Worm (Caenorhabditis elegans) whole organism, L4 larva: ENCODE measurements around the gene algn-5.

ENCODE experiments used
- F10B5.3 ChIP-seq: sonication (generic microtip); optimal IDR thresholded peaks from 2 replicates; lab custom pipeline; 2016; ENCODE audit warnings: mild to moderate bottlenecking, missing genetic modification characterization, missing compliant biosample characterization
- T20F7.1 ChIP-seq: fragments of 200-800 bp; sonication (Bioruptor generic); optimal IDR thresholded peaks from 2 replicates; lab custom pipeline; 2018; ENCODE audit warnings: mild to moderate bottlenecking, missing genetic modification characterization, missing compliant biosample characterization
- Y75B8A.6 ChIP-seq: fragments of 200-800 bp; sonication (Bioruptor generic); IDR thresholded peaks from 2 replicates; pipeline ENCODE4 v1.3.6; 2022; ENCODE audit warnings: missing genetic modification reagents, missing genetic modification characterization, missing compliant biosample characterization
- ZK546.5 ChIP-seq, 2 experiments: sonication (generic microtip); optimal IDR thresholded peaks; 2 replicates each; lab custom pipeline; 2017; ENCODE audit warnings: missing biosample characterization in 2 of 2, missing genetic modification characterization in 2 of 2
- aly-2 ChIP-seq: sonication (generic microtip); optimal IDR thresholded peaks from 2 replicates; lab custom pipeline; 2018; ENCODE audit warnings: missing biosample characterization, missing genetic modification characterization
- ama-1 ChIP-seq: fragments of 150-350 bp; optimal IDR thresholded peaks from 2 replicates; lab custom pipeline; 2014; ENCODE audit warnings: inconsistent platforms, mixed read lengths
- arid-1 ChIP-seq: fragments of 200-800 bp; sonication (Bioruptor generic); conservative IDR thresholded peaks from 2 replicates; pipeline ENCODE4 v1.3.6; 2022; ENCODE audit warnings: missing genetic modification reagents, missing genetic modification characterization, missing compliant biosample characterization
- ceh-20 ChIP-seq: fragments of 200-800 bp; sonication (Bioruptor generic); IDR thresholded peaks from 2 replicates; pipeline ENCODE4 v1.3.6; 2022; ENCODE audit warnings: missing genetic modification reagents, missing genetic modification characterization, missing compliant biosample characterization
- ceh-32 ChIP-seq: sonication (generic microtip); optimal IDR thresholded peaks from 2 replicates; lab custom pipeline; 2016; ENCODE audit warnings: mild to moderate bottlenecking, missing genetic modification characterization, missing compliant biosample characterization; ENCODE audit not compliant: poor library complexity
- ctbp-1 ChIP-seq: fragments of 200-800 bp; sonication (Bioruptor generic); IDR thresholded peaks from 2 replicates; pipeline ENCODE4 v1.3.6; 2022; ENCODE audit warnings: missing genetic modification reagents, missing genetic modification characterization, missing compliant biosample characterization
- daf-16 ChIP-seq, 3 experiments: sonication (generic microtip); optimal IDR thresholded peaks; 2 replicates each; lab custom pipeline; 2016 to 2017; ENCODE audit warnings: missing genetic modification characterization in 3 of 3, missing genetic modification reagents in 3 of 3, mild to moderate bottlenecking in 2 of 3, missing compliant biosample characterization in 2 of 3, missing biosample characterization in 1 of 3, moderate library complexity in 1 of 3
- duxl-1 ChIP-seq: sonication (generic microtip); optimal IDR thresholded peaks from 2 replicates; lab custom pipeline; 2016; ENCODE audit warnings: mild to moderate bottlenecking, missing genetic modification characterization, moderate library complexity, missing compliant biosample characterization; ENCODE audit not compliant: poor library complexity
- egl-27 ChIP-seq: sonication (generic microtip); optimal IDR thresholded peaks from 3 replicates; lab custom pipeline; 2017; ENCODE audit warnings: missing biosample characterization, missing genetic modification reagents, missing genetic modification characterization
- hif-1 ChIP-seq, 2 experiments: sonication (generic microtip); optimal IDR thresholded peaks; 2 replicates each; lab custom pipeline; 2016 to 2017; ENCODE audit warnings: missing compliant biosample characterization in 2 of 2, missing genetic modification characterization in 2 of 2, missing genetic modification reagents in 2 of 2, missing genotype in 2 of 2, mild to moderate bottlenecking in 1 of 2
- hlh-11 ChIP-seq: fragments of 200-800 bp; sonication (Bioruptor generic); optimal IDR thresholded peaks from 2 replicates; lab custom pipeline; 2018; ENCODE audit warnings: mild to moderate bottlenecking, missing genetic modification characterization, missing compliant biosample characterization
- hlh-30 ChIP-seq: sonication (generic microtip); optimal IDR thresholded peaks from 2 replicates; lab custom pipeline; 2017; ENCODE audit warnings: antibody characterized with exemption, mild to moderate bottlenecking, missing genetic modification characterization, missing compliant biosample characterization; ENCODE audit not compliant: insufficient read depth
- lin-15B ChIP-seq: fragments of 150-350 bp; sonication (generic microtip); optimal IDR thresholded peaks from 3 replicates; lab custom pipeline; 2014; ENCODE audit warnings: missing biosample characterization, missing genetic modification characterization
- lin-29 ChIP-seq: fragments of 200-800 bp; sonication (Bioruptor generic); IDR thresholded peaks from 2 replicates; pipeline ENCODE4 v1.3.6; 2022; ENCODE audit warnings: missing genetic modification reagents, missing genetic modification characterization, missing compliant biosample characterization
- lin-38 ChIP-seq: fragments of 200-800 bp; sonication (Bioruptor generic); IDR thresholded peaks from 2 replicates; pipeline ENCODE4 v1.3.6; 2022; ENCODE audit warnings: missing genetic modification reagents, missing genetic modification characterization, missing compliant biosample characterization
- lsy-2 ChIP-seq, 2 experiments: fragments of 150-350 bp in 1 of 2; sonication (generic microtip) in 1 of 2; optimal IDR thresholded peaks; 2 replicates each; lab custom pipeline; 2014 to 2017; ENCODE audit warnings: missing biosample characterization in 2 of 2, missing genetic modification characterization in 2 of 2
- madf-5 ChIP-seq, 2 experiments: fragments of 200-800 bp; sonication (Bioruptor generic); IDR thresholded peaks; 2 replicates each; pipeline ENCODE4 v1.3.6; 2022; ENCODE audit warnings: missing compliant biosample characterization in 2 of 2, missing genetic modification characterization in 2 of 2
- madf-9 ChIP-seq: fragments of 200-800 bp; sonication (Bioruptor generic); conservative IDR thresholded peaks from 2 replicates; pipeline ENCODE4 v1.3.6; 2022; ENCODE audit warnings: missing genetic modification reagents, missing genetic modification characterization, missing compliant biosample characterization
- nhr-11 ChIP-seq: fragments of 150-350 bp; optimal IDR thresholded peaks from 2 replicates; lab custom pipeline; 2014; ENCODE audit warnings: missing biosample characterization, missing genetic modification characterization
- nhr-28 ChIP-seq: fragments of 150-350 bp; optimal IDR thresholded peaks from 2 replicates; lab custom pipeline; 2014; ENCODE audit warnings: missing biosample characterization, missing genetic modification characterization
- nhr-77 ChIP-seq: fragments of 150-350 bp; optimal IDR thresholded peaks from 2 replicates; lab custom pipeline; 2014; ENCODE audit warnings: missing biosample characterization, missing genetic modification characterization
- pha-4 ChIP-seq, 2 experiments: fragments of 150-350 bp in 1 of 2; fragments of 200-800 bp in 1 of 2; sonication (Bioruptor generic) in 1 of 2; IDR thresholded peaks in 1 of 2; optimal IDR thresholded peaks in 1 of 2; 2 replicates each; pipeline versions ENCODE4 v1.3.6 to Lab custom; 2014 to 2022; ENCODE audit warnings: missing genetic modification characterization in 2 of 2, missing genetic modification reagents in 2 of 2, missing biosample characterization in 1 of 2, missing compliant biosample characterization in 1 of 2
- sdz-12 ChIP-seq: fragments of 200-800 bp; sonication (Bioruptor generic); optimal IDR thresholded peaks from 2 replicates; lab custom pipeline; 2018; ENCODE audit warnings: mild to moderate bottlenecking, missing genetic modification characterization, missing compliant biosample characterization
- set-16 ChIP-seq: fragments of 200-800 bp; sonication (Bioruptor generic); IDR thresholded peaks from 2 replicates; pipeline ENCODE4 v1.3.6; 2022; ENCODE audit warnings: missing genetic modification reagents, missing genetic modification characterization, missing compliant biosample characterization
- skn-1 ChIP-seq: fragments of 150-350 bp; optimal IDR thresholded peaks from 2 replicates; lab custom pipeline; 2014; ENCODE audit warnings: missing biosample characterization, missing genetic modification characterization
- tra-1 ChIP-seq: fragments of 200-800 bp; sonication (Bioruptor generic); IDR thresholded peaks from 2 replicates; pipeline ENCODE4 v1.3.6; 2022; ENCODE audit warnings: missing genetic modification reagents, missing genetic modification characterization, missing compliant biosample characterization
- unc-62 ChIP-seq, 3 experiments: fragments of 150-350 bp in 1 of 3; sonication (generic microtip); optimal IDR thresholded peaks in 2 of 3; peaks in 1 of 3; 1 replicate in 1 of 3; 2 replicates in 2 of 3; lab custom pipeline; 2014 to 2017; ENCODE audit warnings: missing biosample characterization in 3 of 3, missing genetic modification characterization in 3 of 3, missing genetic modification reagents in 3 of 3, missing genotype in 1 of 3
- vab-7 ChIP-seq: fragments of 200-800 bp; sonication (Bioruptor generic); IDR thresholded peaks from 2 replicates; pipeline ENCODE4 v1.3.6; 2022; ENCODE audit warnings: missing genetic modification reagents, missing genetic modification characterization, missing compliant biosample characterization
- zag-1 ChIP-seq: fragments of 150-350 bp; optimal IDR thresholded peaks from 2 replicates; lab custom pipeline; 2014; ENCODE audit warnings: missing biosample characterization, missing genetic modification characterization
- zfp-3 ChIP-seq: fragments of 200-800 bp; sonication (Bioruptor generic); conservative IDR thresholded peaks from 2 replicates; pipeline ENCODE4 v1.3.6; 2022; ENCODE audit warnings: missing genetic modification reagents, missing genetic modification characterization, missing compliant biosample characterization
- zip-11 ChIP-seq: fragments of 200-800 bp; sonication (Bioruptor generic); IDR thresholded peaks from 2 replicates; pipeline ENCODE4 v1.3.6; 2022; ENCODE audit warnings: missing genetic modification characterization, missing compliant biosample characterization
- ztf-7 ChIP-seq: fragments of 150-350 bp; optimal IDR thresholded peaks from 2 replicates; lab custom pipeline; 2014; ENCODE audit warnings: missing biosample characterization, missing genetic modification characterization

Gene algn-5

DNA sequence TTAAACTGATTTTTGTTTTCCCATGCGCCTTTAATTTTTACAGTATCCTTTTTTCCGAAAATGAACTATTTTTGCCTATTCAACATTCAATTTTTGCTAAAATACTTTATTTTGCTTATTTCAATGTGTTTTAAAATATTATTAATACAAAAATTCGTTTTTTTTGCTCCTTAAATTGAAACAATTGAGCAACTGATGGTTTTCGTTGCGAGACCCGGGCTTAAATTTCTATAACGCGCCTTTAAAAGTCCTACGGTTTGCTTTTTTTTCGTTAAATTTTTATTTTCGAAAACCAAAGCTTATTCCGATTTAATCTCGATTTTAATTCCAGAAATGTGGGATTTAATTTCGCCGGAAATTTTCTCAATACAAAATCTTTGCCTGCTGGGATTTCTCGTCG is at the start of gene algn-5:
algn-5 (plus strand) TSS at position 295 of the 400 bp plus-strand sequence.
- TF ChIP-seq tra-1 (no peak), madf-5 (GFP tag; IDR thresholded peaks at IDR 0.05; lab: Robert Waterston, UW) (no peak), egl-27 (tag; lab: Kevin White, UChicago) (no peak), hlh-11 (tag; lab: Kevin White, UChicago) (no peak), skn-1 (tag; lab: Kevin White, UChicago) (no peak), vab-7 (GFP tag; lab: Robert Waterston, UW) (no peak), nhr-28 (no peak), nhr-11 (tag; lab: Kevin White, UChicago) (no peak), zip-11 (GFP tag; lab: Robert Waterston, UW) (no peak), arid-1 (GFP tag; lab: Robert Waterston, UW) (no peak), madf-9 (GFP tag; lab: Robert Waterston, UW) (no peak), lin-29 (no peak), duxl-1 (tag; lab: Kevin White, UChicago) (no peak), ZK546.5 (tag; optimal IDR thresholded peaks at IDR 0.05; lab: Kevin White, UChicago) (no peak), F10B5.3 (tag; lab: Kevin White, UChicago) (no peak)

DNA sequence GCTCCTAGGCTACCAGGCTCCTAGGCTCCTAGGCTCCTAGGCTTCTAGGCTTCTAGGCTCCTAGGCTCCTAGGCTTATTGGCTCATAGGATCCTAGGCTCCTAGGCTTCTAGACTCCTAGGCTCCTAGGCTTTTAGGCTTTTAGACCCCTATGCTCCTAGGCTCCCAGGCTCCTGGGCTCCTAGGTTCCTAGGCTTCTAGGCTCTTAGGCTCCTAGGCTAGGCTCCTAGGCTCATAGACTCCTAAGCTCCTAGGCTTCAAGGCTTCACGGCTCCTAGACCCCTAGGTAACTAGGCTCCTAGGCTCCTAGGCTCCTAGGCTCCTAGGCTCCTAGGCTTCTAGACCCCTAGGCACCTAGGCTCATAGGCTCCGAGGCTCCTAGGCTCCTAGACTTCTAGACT is 44.0 kb upstream of the algn-5 start:
- TF ChIP-seq set-16 (GFP tag; lab: Robert Waterston, UW) (peak; percentile 57), duxl-1 (tag; lab: Kevin White, UChicago) (no peak), lin-15B (tag; lab: Kevin White, UChicago) (no peak), lsy-2 (tag; optimal IDR thresholded peaks at IDR 0.05; lab: Kevin White, UChicago) (no peak), zfp-3 (GFP tag; lab: Robert Waterston, UW) (no peak)

DNA sequence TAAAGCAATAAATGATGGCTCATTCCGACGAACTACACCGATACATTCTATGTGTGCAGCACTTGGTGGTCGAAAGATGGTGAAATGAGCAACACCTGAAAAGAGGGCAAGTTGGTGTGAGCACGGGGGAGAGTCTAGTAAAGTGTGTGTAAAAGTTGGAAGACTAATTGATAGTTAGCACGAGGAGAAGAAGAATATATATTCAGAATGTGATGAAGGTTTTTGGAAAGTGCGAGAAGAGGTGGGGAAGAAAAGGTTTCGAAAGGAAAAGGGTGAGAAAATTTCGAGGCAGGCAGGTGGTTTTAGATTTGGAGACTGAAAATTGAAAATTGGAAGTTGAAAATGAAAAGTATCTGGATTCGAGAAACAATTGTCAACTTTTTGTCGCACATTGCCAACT is 43.2 kb upstream of the algn-5 start, which contains the start of gene Y45G5AM.6:
Y45G5AM.6 (minus strand) TSS at position 101 of the 400 bp plus-strand sequence.
- TF ChIP-seq nhr-77: no peak
- no peak for TF ChIP-seq ztf-7 (tag; lab: Kevin White, UChicago)
- TF ChIP-seq T20F7.1: no peak
- TF ChIP-seq aly-2: no peak
- TF ChIP-seq ama-1 (lab: Kevin White, UChicago): no peak
- TF ChIP-seq unc-62 (GFP tag; optimal IDR thresholded peaks at IDR 0.05 in 1 of 2; lab: Kevin White, UChicago): no peak
- no peak for TF ChIP-seq unc-62 (tag; optimal IDR thresholded peaks at IDR 0.05; lab: Kevin White, UChicago)
- TF ChIP-seq ctbp-1: no peak
- TF ChIP-seq ceh-20: no peak
- no peak for TF ChIP-seq ceh-32 (tag; lab: Kevin White, UChicago)
- no peak for TF ChIP-seq hif-1 (tag; optimal IDR thresholded peaks at IDR 0.05; lab: Kevin White, UChicago)
- no peak for TF ChIP-seq lin-38 (GFP tag; lab: Robert Waterston, UW)
- no peak for TF ChIP-seq duxl-1 (tag; lab: Kevin White, UChicago)
- TF ChIP-seq zag-1 (tag; lab: Kevin White, UChicago): no peak
- TF ChIP-seq hlh-30: no peak
- no peak for TF ChIP-seq sdz-12 (GFP tag; lab: Kevin White, UChicago)
- no peak for TF ChIP-seq pha-4 (GFP tag; IDR thresholded peaks at IDR 0.05; lab: Robert Waterston, UW)
- no peak for TF ChIP-seq pha-4 (tag; optimal IDR thresholded peaks at IDR 0.05; lab: Kevin White, UChicago)
- TF ChIP-seq Y75B8A.6: no peak
- no peak for TF ChIP-seq daf-16 (GFP tag; optimal IDR thresholded peaks at IDR 0.05; lab: Kevin White, UChicago)
- no peak for TF ChIP-seq daf-16 (tag; optimal IDR thresholded peaks at IDR 0.05; lab: Kevin White, UChicago)
